Fruit fly (Drosophila melanogaster) S2 (cell line): ENCODE data around the gene Or67c.

Experiments used
- CG8478 ChIP-seq: fragments of >200 bp; optimal IDR thresholded peaks from 2 replicates; lab custom pipeline; 2018
- CTCF ChIP-seq, 2 experiments: fragments of >200 bp; optimal IDR thresholded peaks; 2 replicates each; lab custom pipeline; 2018

dm6 chr3L:10258738-10259137 lies 14.2 kb upstream of the Or67c start:
- TF ChIP-seq CTCF (optimal IDR thresholded peaks at IDR 0.05; lab: Kevin White, UChicago), result no peak
- TF ChIP-seq CG8478, result no peak
